Worm (Caenorhabditis elegans) whole organism, young adult: ENCODE measurements around the gene B0244.6.

Experiments
- B0019.2 ChIP-seq: fragments of 200-800 bp; sonication (Bioruptor generic); conservative IDR thresholded peaks from 2 replicates; pipeline ENCODE4 v1.3.6; 2022; ENCODE audit warnings: missing genetic modification reagents, missing genetic modification characterization, missing compliant biosample characterization
- B0035.1 ChIP-seq: sonication (generic microtip); optimal IDR thresholded peaks from 2 replicates; lab custom pipeline; 2016; ENCODE audit warnings: missing genetic modification characterization, mild to moderate bottlenecking, missing compliant biosample characterization, missing genotype, missing genetic modification reagents
- B0336.3 ChIP-seq: fragments of 200-800 bp; sonication (Bioruptor generic); IDR thresholded peaks from 2 replicates; pipeline ENCODE4 v1.3.6; 2022; ENCODE audit warnings: missing genetic modification characterization, missing compliant biosample characterization
- C17E4.6 ChIP-seq: fragments of 200-800 bp; sonication (Bioruptor generic); IDR thresholded peaks from 2 replicates; pipeline ENCODE4 v1.3.6; 2022; ENCODE audit warnings: missing genetic modification reagents, missing genetic modification characterization, missing compliant biosample characterization
- F33H1.4 ChIP-seq: fragments of 200-800 bp; sonication (Bioruptor generic); IDR thresholded peaks from 2 replicates; pipeline ENCODE4 v1.3.6; 2022; ENCODE audit warnings: missing genetic modification reagents, missing genetic modification characterization, missing compliant biosample characterization
- F55B11.4 ChIP-seq: sonication (generic microtip); optimal IDR thresholded peaks from 2 replicates; lab custom pipeline; 2016; ENCODE audit warnings: missing compliant biosample characterization, missing genetic modification characterization, borderline replicate concordance; ENCODE audit not compliant: insufficient read depth
- T07F8.4 ChIP-seq: sonication (generic microtip); optimal IDR thresholded peaks from 2 replicates; lab custom pipeline; 2016; ENCODE audit warnings: mild to moderate bottlenecking, missing genetic modification characterization, moderate library complexity, missing compliant biosample characterization
- Y79H2A.3 ChIP-seq: fragments of 200-800 bp; sonication (Bioruptor generic); conservative IDR thresholded peaks from 2 replicates; pipeline ENCODE4 v1.3.6; 2022; ENCODE audit warnings: missing genetic modification reagents, missing genetic modification characterization, missing compliant biosample characterization
- akir-1 ChIP-seq: fragments of 200-800 bp; sonication (Bioruptor generic); optimal IDR thresholded peaks from 2 replicates; lab custom pipeline; 2018; ENCODE audit warnings: mild to moderate bottlenecking, missing genetic modification characterization, moderate library complexity, missing compliant biosample characterization
- ama-1 ChIP-seq, 3 experiments: fragments of 150-350 bp in 1 of 3; sonication (generic microtip) in 2 of 3; optimal IDR thresholded peaks; 2 replicates each; lab custom pipeline; 2014 to 2018; ENCODE audit warnings: missing biosample characterization in 2 of 3, missing genetic modification characterization in 2 of 3, missing genetic modification reagents in 2 of 3
- attf-5 ChIP-seq: fragments of 200-800 bp; sonication (Bioruptor generic); optimal IDR thresholded peaks from 2 replicates; lab custom pipeline; 2018; ENCODE audit warnings: mild to moderate bottlenecking, missing genetic modification characterization, missing compliant biosample characterization
- cebp-1 ChIP-seq, 2 experiments: fragments of 200-800 bp in 1 of 2; sonication (Bioruptor generic) in 1 of 2; sonication (generic microtip) in 1 of 2; IDR thresholded peaks in 1 of 2; optimal IDR thresholded peaks in 1 of 2; 2 replicates each; pipeline versions ENCODE4 v1.3.6 to Lab custom; 2017 to 2022; ENCODE audit warnings: missing compliant biosample characterization in 2 of 2, missing genetic modification characterization in 2 of 2, mild to moderate bottlenecking in 1 of 2, missing genetic modification reagents in 1 of 2, moderate library complexity in 1 of 2
- ceh-27 ChIP-seq: fragments of 200-800 bp; sonication (Bioruptor generic); optimal IDR thresholded peaks from 2 replicates; lab custom pipeline; 2018; ENCODE audit warnings: mild to moderate bottlenecking, missing genetic modification characterization, moderate library complexity, missing compliant biosample characterization
- ceh-40 ChIP-seq: fragments of 200-800 bp; sonication (Bioruptor generic); IDR thresholded peaks from 2 replicates; pipeline ENCODE4 v1.3.6; 2022; ENCODE audit warnings: missing genetic modification characterization, missing compliant biosample characterization
- ceh-91 ChIP-seq: fragments of 200-800 bp; sonication (Bioruptor generic); IDR thresholded peaks from 2 replicates; pipeline ENCODE4 v1.3.6; 2022; ENCODE audit warnings: missing genetic modification reagents, missing genetic modification characterization, missing compliant biosample characterization
- dox-1 ChIP-seq: fragments of 200-800 bp; sonication (Bioruptor generic); IDR thresholded peaks from 2 replicates; pipeline ENCODE4 v1.3.6; 2022; ENCODE audit warnings: missing genetic modification reagents, missing genetic modification characterization, missing compliant biosample characterization
- egl-18 ChIP-seq: fragments of 200-800 bp; sonication (Bioruptor generic); IDR thresholded peaks from 2 replicates; pipeline ENCODE4 v1.3.6; 2022; ENCODE audit warnings: missing genetic modification reagents, missing genetic modification characterization, missing compliant biosample characterization
- ekl-4 ChIP-seq: fragments of 200-800 bp; sonication (Bioruptor generic); IDR thresholded peaks from 2 replicates; pipeline ENCODE4 v1.3.6; 2022; ENCODE audit warnings: missing genetic modification reagents, missing genetic modification characterization, missing compliant biosample characterization
- ets-4 ChIP-seq: fragments of 200-800 bp; sonication (Bioruptor generic); optimal IDR thresholded peaks from 2 replicates; lab custom pipeline; 2018; ENCODE audit warnings: mild to moderate bottlenecking, missing genetic modification characterization, missing compliant biosample characterization
- him-1 ChIP-seq: sonication (generic microtip); optimal IDR thresholded peaks from 2 replicates; lab custom pipeline; 2016; ENCODE audit warnings: missing genotype, missing genetic modification reagents, missing genetic modification characterization, missing compliant biosample characterization
- hmg-1.2 ChIP-seq: fragments of 200-800 bp; sonication (Bioruptor generic); IDR thresholded peaks from 2 replicates; pipeline ENCODE4 v1.3.6; 2022; ENCODE audit warnings: missing genetic modification reagents, missing genetic modification characterization, missing compliant biosample characterization
- lag-1 ChIP-seq: fragments of 200-800 bp; sonication (Bioruptor generic); IDR thresholded peaks from 2 replicates; pipeline ENCODE4 v1.3.6; 2022; ENCODE audit warnings: missing genetic modification reagents, missing genetic modification characterization, missing compliant biosample characterization
- let-607 ChIP-seq, 2 experiments: fragments of 200-800 bp in 1 of 2; sonication (Bioruptor generic) in 1 of 2; sonication (generic microtip) in 1 of 2; optimal IDR thresholded peaks; 2 replicates each; lab custom pipeline; 2016 to 2018; ENCODE audit warnings: mild to moderate bottlenecking in 2 of 2, missing compliant biosample characterization in 2 of 2, missing genetic modification characterization in 2 of 2, moderate library complexity in 2 of 2, missing genotype in 1 of 2
- lin-26 ChIP-seq: fragments of 200-800 bp; sonication (Bioruptor generic); IDR thresholded peaks from 2 replicates; pipeline ENCODE4 v1.3.6; 2022; ENCODE audit warnings: missing genetic modification reagents, missing genetic modification characterization, missing compliant biosample characterization
- lin-40 ChIP-seq: sonication (generic microtip); optimal IDR thresholded peaks from 2 replicates; lab custom pipeline; 2016; ENCODE audit warnings: missing genetic modification characterization, mild to moderate bottlenecking, missing compliant biosample characterization, missing genotype, missing genetic modification reagents
- lsl-1 ChIP-seq: fragments of 200-800 bp; sonication (Bioruptor generic); optimal IDR thresholded peaks from 2 replicates; lab custom pipeline; 2018; ENCODE audit warnings: mild to moderate bottlenecking, missing genetic modification characterization, moderate library complexity, missing compliant biosample characterization
- madf-3 ChIP-seq: fragments of 200-800 bp; sonication (Bioruptor generic); IDR thresholded peaks from 2 replicates; pipeline ENCODE4 v1.3.6; 2022; ENCODE audit warnings: missing genetic modification reagents, missing genetic modification characterization, missing compliant biosample characterization
- madf-6 ChIP-seq: fragments of 200-800 bp; sonication (Bioruptor generic); IDR thresholded peaks from 2 replicates; pipeline ENCODE4 v1.3.6; 2022; ENCODE audit warnings: missing genetic modification reagents, missing genetic modification characterization, missing compliant biosample characterization
- mel-28 ChIP-seq: sonication (generic microtip); optimal IDR thresholded peaks from 2 replicates; lab custom pipeline; 2016; ENCODE audit warnings: borderline replicate concordance, mild to moderate bottlenecking, missing genetic modification characterization, missing compliant biosample characterization
- mes-4 ChIP-seq: sonication (generic microtip); optimal IDR thresholded peaks from 2 replicates; lab custom pipeline; 2016; ENCODE audit warnings: missing genotype, missing genetic modification characterization, missing compliant biosample characterization
- nfya-1 ChIP-seq: sonication (generic microtip); optimal IDR thresholded peaks from 2 replicates; lab custom pipeline; 2017; ENCODE audit warnings: antibody characterized with exemption, missing compliant biosample characterization, missing genetic modification characterization, borderline replicate concordance; ENCODE audit not compliant: insufficient read depth
- nhr-179 ChIP-seq: sonication (generic microtip); optimal IDR thresholded peaks from 2 replicates; lab custom pipeline; 2016; ENCODE audit warnings: mild to moderate bottlenecking, missing genetic modification characterization, missing compliant biosample characterization
- nhr-27 ChIP-seq: fragments of 200-800 bp; sonication (Bioruptor generic); optimal IDR thresholded peaks from 2 replicates; lab custom pipeline; 2018; ENCODE audit warnings: mild to moderate bottlenecking, missing genetic modification characterization, moderate library complexity, missing compliant biosample characterization
- nhr-80 ChIP-seq: sonication (generic microtip); optimal IDR thresholded peaks from 2 replicates; lab custom pipeline; 2016; ENCODE audit warnings: missing genetic modification characterization, missing compliant biosample characterization
- pbrm-1 ChIP-seq: fragments of 200-800 bp; sonication (Bioruptor generic); IDR thresholded peaks from 2 replicates; pipeline ENCODE4 v1.3.6; 2022; ENCODE audit warnings: missing genetic modification reagents, missing genetic modification characterization, missing compliant biosample characterization
- pha-4 ChIP-seq: fragments of 150-350 bp; sonication (generic microtip); optimal IDR thresholded peaks from 2 replicates; lab custom pipeline; 2014; ENCODE audit warnings: missing biosample characterization, missing genetic modification reagents, missing genetic modification characterization
- rcor-1 ChIP-seq: fragments of 200-800 bp; sonication (Bioruptor generic); IDR thresholded peaks from 2 replicates; pipeline ENCODE4 v1.3.6; 2022; ENCODE audit warnings: missing genetic modification reagents, missing genetic modification characterization, missing compliant biosample characterization
- repo-1 ChIP-seq: sonication (generic microtip); optimal IDR thresholded peaks from 2 replicates; lab custom pipeline; 2017; ENCODE audit warnings: mild to moderate bottlenecking, missing genetic modification characterization, missing compliant biosample characterization
- snpc-1.3 ChIP-seq: sonication (generic microtip); optimal IDR thresholded peaks from 2 replicates; lab custom pipeline; 2017; ENCODE audit warnings: missing genetic modification characterization, mild to moderate bottlenecking, missing compliant biosample characterization, antibody characterized with exemption, moderate library complexity, missing genotype, missing genetic modification reagents; ENCODE audit not compliant: insufficient read depth
- snpc-4 ChIP-seq, 5 experiments: fragments of 150-350 bp in 1 of 5; sonication (generic microtip) in 4 of 5; optimal IDR thresholded peaks; 2 replicates each; lab custom pipeline; 2014 to 2018; ENCODE audit warnings: missing genetic modification characterization in 5 of 5, missing biosample characterization in 3 of 5, antibody characterized with exemption in 2 of 5, mild to moderate bottlenecking in 2 of 5, missing compliant biosample characterization in 2 of 5, missing genotype in 2 of 5, moderate library complexity in 2 of 5, missing genetic modification reagents in 1 of 5
- tbp1 ChIP-seq: fragments of 200-800 bp; sonication (Bioruptor generic); optimal IDR thresholded peaks from 2 replicates; lab custom pipeline; 2018; ENCODE audit warnings: mild to moderate bottlenecking, missing genetic modification characterization, missing compliant biosample characterization
- tlf-1 ChIP-seq: fragments of 200-800 bp; sonication (Bioruptor generic); optimal IDR thresholded peaks from 2 replicates; lab custom pipeline; 2018; ENCODE audit warnings: mild to moderate bottlenecking, missing genetic modification characterization, missing compliant biosample characterization
- zim-3 ChIP-seq: sonication (generic microtip); optimal IDR thresholded peaks from 2 replicates; lab custom pipeline; 2017; ENCODE audit warnings: mild to moderate bottlenecking, missing genetic modification characterization, moderate library complexity, missing compliant biosample characterization
- ztf-26 ChIP-seq: sonication (generic microtip); optimal IDR thresholded peaks from 2 replicates; lab custom pipeline; 2017; ENCODE audit warnings: missing genetic modification characterization, missing compliant biosample characterization
- ztf-28 ChIP-seq: fragments of 200-800 bp; sonication (Bioruptor generic); IDR thresholded peaks from 2 replicates; pipeline ENCODE4 v1.3.6; 2022; ENCODE audit warnings: missing genetic modification reagents, missing genetic modification characterization, missing compliant biosample characterization

B0244.6 gene

ce11 chrIII:5710676-5711075 is 27.1 kb upstream of the B0244.6 start:
- TF ChIP-seq ceh-27 (GFP tag; lab: Kevin White, UChicago) (no peak), F55B11.4 (tag; lab: Kevin White, UChicago) (no peak), snpc-1.3 (tag; lab: Kevin White, UChicago) (no peak), zim-3 (tag; lab: Kevin White, UChicago) (no peak), ama-1 (optimal IDR thresholded peaks at IDR 0.05; lab: Kevin White, UChicago) (no peak), ama-1 (GFP tag; optimal IDR thresholded peaks at IDR 0.05; lab: Kevin White, UChicago) (peak in 1 of 2 experiments; percentile 22), lag-1 (GFP tag; lab: Robert Waterston, UW) (no peak), B0019.2 (GFP tag; lab: Robert Waterston, UW) (no peak), mes-4 (no peak), ztf-28 (GFP tag; lab: Robert Waterston, UW) (no peak), akir-1 (GFP tag; lab: Kevin White, UChicago) (no peak), nhr-80 (tag; lab: Kevin White, UChicago) (peak; percentile 83), F33H1.4 (GFP tag; lab: Robert Waterston, UW) (no peak), B0336.3 (GFP tag; lab: Robert Waterston, UW) (peak; percentile 48; the same call in 1 of the 2 replicates), ceh-91 (no peak), pbrm-1 (no peak), repo-1 (tag; lab: Kevin White, UChicago) (no peak), cebp-1 (GFP tag; IDR thresholded peaks at IDR 0.05; lab: Robert Waterston, UW) (no peak), cebp-1 (tag; optimal IDR thresholded peaks at IDR 0.05; lab: Kevin White, UChicago) (no peak), ztf-26 (tag; lab: Kevin White, UChicago) (peak; percentile 29), C17E4.6 (GFP tag; lab: Robert Waterston, UW) (no peak), ets-4 (GFP tag; lab: Kevin White, UChicago) (no peak), lsl-1 (GFP tag; lab: Kevin White, UChicago) (no peak), hmg-1.2 (GFP tag; lab: Robert Waterston, UW) (no peak), dox-1 (GFP tag; lab: Robert Waterston, UW) (0 out of 2 replicates have a peak, but pooled peaks have one; percentile 20), nhr-179 (tag; lab: Kevin White, UChicago) (no peak), madf-6 (GFP tag; lab: Robert Waterston, UW) (peak; percentile 25; the same call in 1 of the 2 replicates), tlf-1 (GFP tag; lab: Kevin White, UChicago) (no peak), B0035.1 (tag; lab: Kevin White, UChicago) (no peak), snpc-4 (GFP tag; optimal IDR thresholded peaks at IDR 0.05; lab: Kevin White, UChicago) (no peak), snpc-4 (tag; optimal IDR thresholded peaks at IDR 0.05; lab: Kevin White, UChicago) (peak in 1 of 4 experiments; percentile 44), nhr-27 (no peak), mel-28 (tag; lab: Kevin White, UChicago) (no peak), madf-3 (no peak), Y79H2A.3 (GFP tag; lab: Robert Waterston, UW) (no peak), pha-4 (tag; lab: Kevin White, UChicago) (no peak), ceh-40 (GFP tag; lab: Robert Waterston, UW) (no peak), egl-18 (GFP tag; lab: Robert Waterston, UW) (no peak), let-607 (tag; optimal IDR thresholded peaks at IDR 0.05; lab: Kevin White, UChicago) (peak in 1 of 2 experiments; percentile 40), ekl-4 (GFP tag; lab: Robert Waterston, UW) (no peak), attf-5 (GFP tag; lab: Kevin White, UChicago) (peak; percentile 12), nfya-1 (tag; lab: Kevin White, UChicago) (no peak), him-1 (tag; lab: Kevin White, UChicago) (no peak), tbp1 (GFP tag; lab: Kevin White, UChicago) (peak; percentile 6), rcor-1 (GFP tag; lab: Robert Waterston, UW) (no peak), T07F8.4 (tag; lab: Kevin White, UChicago) (no peak), lin-26 (GFP tag; lab: Robert Waterston, UW) (no peak), lin-40 (tag; lab: Kevin White, UChicago) (peak; percentile 10)
